Fruit fly (Drosophila melanogaster) whole organism, embryonic: Measurements from ENCODE around the gene CG7739.

ENCODE experiments used
- CG34224 ChIP-seq: fragments of 200-800 bp; sonication (Bioruptor generic); IDR thresholded peaks from 3 replicates; pipeline ENCODE4 v1.3.6; 2022; ENCODE audit warnings: missing biosample characterization, missing genetic modification characterization; ENCODE audit not compliant: partially characterized antibody
- CG4360 ChIP-seq: fragments of 200-800 bp; sonication (Bioruptor generic); IDR thresholded peaks from 2 replicates; pipeline ENCODE4 v1.3.6; 2022; ENCODE audit warnings: missing biosample characterization, missing genetic modification characterization
- HLH3B ChIP-seq: fragments of 200-800 bp; sonication (Bioruptor generic); IDR thresholded peaks from 2 replicates; pipeline ENCODE4 v1.3.6; 2022; ENCODE audit warnings: missing biosample characterization, missing genetic modification characterization
- Lpt ChIP-seq: fragments of >200 bp; optimal IDR thresholded peaks from 2 replicates; lab custom pipeline; 2018; ENCODE audit warnings: missing biosample characterization, missing genetic modification characterization
- dan ChIP-seq: fragments of 200-800 bp; sonication (Bioruptor generic); IDR thresholded peaks from 2 replicates; pipeline ENCODE4 v1.3.6; 2022; ENCODE audit warnings: missing biosample characterization, missing genetic modification characterization
- ewg ChIP-seq: fragments of 200-800 bp; sonication (Bioruptor generic); optimal IDR thresholded peaks from 3 replicates; lab custom pipeline; 2017; ENCODE audit warnings: mild to moderate bottlenecking, missing biosample characterization, missing genetic modification reagents, missing genetic modification characterization
- gsb ChIP-seq: fragments of 200-800 bp; sonication (Bioruptor generic); IDR thresholded peaks from 2 replicates; pipeline ENCODE4 v1.3.6; 2022; ENCODE audit warnings: missing biosample characterization, missing genetic modification characterization
- h ChIP-seq: fragments of >200 bp; optimal IDR thresholded peaks from 2 replicates; lab custom pipeline; 2017
- lola ChIP-seq, 3 experiments: fragments of >200 bp in 2 of 3; fragments of 200-800 bp in 1 of 3; sonication (Bioruptor generic) in 1 of 3; optimal IDR thresholded peaks; 2 replicates each; lab custom pipeline; 2017 to 2019; ENCODE audit warnings: missing biosample characterization in 3 of 3, missing genetic modification characterization in 3 of 3, mild to moderate bottlenecking in 1 of 3, moderate library complexity in 1 of 3
- mirr ChIP-seq: fragments of 200-800 bp; sonication (Bioruptor generic); optimal IDR thresholded peaks from 3 replicates; lab custom pipeline; 2018; ENCODE audit warnings: missing biosample characterization, mild to moderate bottlenecking, missing genetic modification characterization
- sens-2 ChIP-seq: fragments of 200-800 bp; sonication (Bioruptor generic); IDR thresholded peaks from 2 replicates; pipeline ENCODE4 v1.3.6; 2022; ENCODE audit warnings: missing biosample characterization, missing genetic modification characterization
- tin ChIP-seq: fragments of 200-800 bp; sonication (Bioruptor generic); optimal IDR thresholded peaks from 3 replicates; lab custom pipeline; 2016; ENCODE audit warnings: missing biosample characterization, missing genetic modification characterization
- toy ChIP-seq: fragments of 200-800 bp; sonication (Bioruptor generic); IDR thresholded peaks from 2 replicates; pipeline ENCODE4 v1.3.6; 2022; ENCODE audit warnings: missing biosample characterization, missing genetic modification characterization

DNA sequence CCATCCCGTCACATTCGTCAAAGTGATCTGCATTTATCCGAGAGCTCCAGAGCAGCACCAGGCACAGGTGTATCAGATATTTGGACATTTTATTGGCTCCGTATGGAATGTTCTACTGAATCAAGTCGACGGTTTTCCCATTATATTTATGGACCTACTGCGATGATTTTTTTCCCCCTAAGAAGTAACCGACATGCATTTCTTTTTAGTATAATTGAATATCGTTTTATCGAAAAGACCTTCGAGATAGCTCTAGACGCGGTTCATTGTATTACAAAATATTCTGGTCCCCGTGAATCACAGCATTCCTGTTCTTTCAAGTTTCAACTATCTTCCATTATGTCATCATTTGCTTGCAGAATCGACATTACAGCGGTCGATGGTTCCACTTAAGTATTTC is 33.7 kb downstream of the CG7739 start, which contains the start of gene obst-H:
- no peak for TF ChIP-seq sens-2 (GFP tag; lab: Robert Waterston, UW)
- TF ChIP-seq Lpt (GFP tag; lab: Kevin White, UChicago): no peak
- TF ChIP-seq CG34224: no peak
- TF ChIP-seq HLH3B: no peak
- TF ChIP-seq dan: no peak
- TF ChIP-seq lola (GFP tag; optimal IDR thresholded peaks at IDR 0.05; lab: Kevin White, UChicago): no peak
- TF ChIP-seq h: no peak
- no peak for TF ChIP-seq mirr (GFP tag; lab: Kevin White, UChicago)
- TF ChIP-seq tin (GFP tag; lab: Kevin White, UChicago): no peak
- TF ChIP-seq ewg (GFP tag; lab: Kevin White, UChicago): no peak
- no peak for TF ChIP-seq CG4360 (GFP tag; lab: Robert Waterston, UW)
- no peak for TF ChIP-seq gsb (GFP tag; lab: Robert Waterston, UW)
- no peak for TF ChIP-seq toy
